Fruit fly (Drosophila melanogaster) whole organism, embryonic: ENCODE measurements around the gene fbl.

Experiments
- Aef1 ChIP-seq: fragments of 200-800 bp; sonication (Bioruptor generic); IDR thresholded peaks from 3 replicates; pipeline ENCODE4 v1.3.6; 2022; ENCODE audit warnings: missing biosample characterization, missing genetic modification characterization
- Blimp-1 ChIP-seq: fragments of 200-800 bp; sonication (Bioruptor generic); optimal IDR thresholded peaks from 3 replicates; lab custom pipeline; 2018; ENCODE audit warnings: missing biosample characterization, missing genetic modification characterization, mild to moderate bottlenecking, moderate library complexity, missing genetic modification reagents
- CG12219 ChIP-seq: fragments of 200-800 bp; sonication (Bioruptor generic); optimal IDR thresholded peaks from 3 replicates; lab custom pipeline; 2018; ENCODE audit warnings: missing biosample characterization, mild to moderate bottlenecking, missing genetic modification characterization
- CG12299 ChIP-seq: fragments of 200-800 bp; sonication (Bioruptor generic); optimal IDR thresholded peaks from 2 replicates; lab custom pipeline; 2018; ENCODE audit warnings: missing biosample characterization, mild to moderate bottlenecking, missing genetic modification characterization
- CG14050 ChIP-seq: fragments of 200-800 bp; sonication (Bioruptor generic); IDR thresholded peaks from 3 replicates; pipeline ENCODE4 v1.3.6; 2022; ENCODE audit warnings: missing biosample characterization, missing genetic modification characterization
- CG14860 ChIP-seq: fragments of 200-800 bp; sonication (Bioruptor generic); IDR thresholded peaks from 3 replicates; pipeline ENCODE4 v1.3.6; 2022; ENCODE audit warnings: missing biosample characterization, missing genetic modification characterization; ENCODE audit not compliant: partially characterized antibody
- CG15269 ChIP-seq: fragments of 200-800 bp; sonication (Bioruptor generic); optimal IDR thresholded peaks from 2 replicates; lab custom pipeline; 2018; ENCODE audit warnings: missing biosample characterization, mild to moderate bottlenecking, missing genetic modification characterization, moderate library complexity
- CG17385 ChIP-seq: fragments of 200-800 bp; sonication (Bioruptor generic); optimal IDR thresholded peaks from 3 replicates; lab custom pipeline; 2018; ENCODE audit warnings: missing biosample characterization, mild to moderate bottlenecking, missing genetic modification characterization
- CG2120 ChIP-seq: fragments of 200-800 bp; sonication (Bioruptor generic); optimal IDR thresholded peaks from 3 replicates; lab custom pipeline; 2016; ENCODE audit warnings: missing biosample characterization, missing genetic modification characterization
- CG2129 ChIP-seq: fragments of 200-800 bp; sonication (Bioruptor generic); IDR thresholded peaks from 2 replicates; pipeline ENCODE4 v1.3.6; 2022; ENCODE audit warnings: missing biosample characterization, missing genetic modification characterization; ENCODE audit not compliant: partially characterized antibody
- CG32767 ChIP-seq: fragments of 200-800 bp; sonication (Bioruptor generic); IDR thresholded peaks from 2 replicates; pipeline ENCODE4 v1.3.6; 2022; ENCODE audit warnings: missing biosample characterization, missing genetic modification characterization
- CG3995 ChIP-seq: fragments of 200-800 bp; sonication (Bioruptor generic); optimal IDR thresholded peaks from 3 replicates; lab custom pipeline; 2016; ENCODE audit warnings: missing biosample characterization, missing genetic modification characterization
- CG4404 ChIP-seq: fragments of 200-800 bp; sonication (Bioruptor generic); IDR thresholded peaks from 2 replicates; pipeline ENCODE4 v1.3.6; 2022; ENCODE audit warnings: missing biosample characterization, missing genetic modification characterization
- CG8359 ChIP-seq: fragments of 200-800 bp; sonication (Bioruptor generic); optimal IDR thresholded peaks from 2 replicates; lab custom pipeline; 2017; ENCODE audit warnings: missing biosample characterization, mild to moderate bottlenecking, missing genetic modification characterization, borderline replicate concordance
- CG8388 ChIP-seq: fragments of 200-800 bp; sonication (Bioruptor generic); optimal IDR thresholded peaks from 2 replicates; lab custom pipeline; 2019; ENCODE audit warnings: missing biosample characterization, mild to moderate bottlenecking, missing genetic modification characterization, moderate library complexity
- CG9215 ChIP-seq: fragments of 200-800 bp; sonication (Bioruptor generic); IDR thresholded peaks from 2 replicates; pipeline ENCODE4 v1.3.6; 2022; ENCODE audit warnings: missing biosample characterization, missing genetic modification characterization
- CG9817 ChIP-seq: fragments of 200-800 bp; sonication (Bioruptor generic); optimal IDR thresholded peaks from 2 replicates; lab custom pipeline; 2018; ENCODE audit warnings: missing biosample characterization, mild to moderate bottlenecking, missing genetic modification characterization, moderate library complexity
- CTCF ChIP-seq: fragments of 200-800 bp; sonication (Bioruptor generic); optimal IDR thresholded peaks from 2 replicates; lab custom pipeline; 2017; ENCODE audit warnings: missing biosample characterization, mild to moderate bottlenecking, missing genetic modification characterization, moderate library complexity
- Dek ChIP-seq: fragments of 200-800 bp; sonication (Bioruptor generic); optimal IDR thresholded peaks from 3 replicates; lab custom pipeline; 2019; ENCODE audit warnings: missing biosample characterization, mild to moderate bottlenecking, missing genetic modification characterization, moderate library complexity
- Dll ChIP-seq: fragments of 200-800 bp; sonication (Bioruptor generic); IDR thresholded peaks from 4 replicates; pipeline ENCODE4 v1.3.6; 2022; ENCODE audit warnings: missing biosample characterization, missing genetic modification characterization; ENCODE audit not compliant: partially characterized antibody
- Doc3 ChIP-seq: fragments of 200-800 bp; sonication (Bioruptor generic); IDR thresholded peaks from 3 replicates; pipeline ENCODE4 v1.3.6; 2022; ENCODE audit warnings: missing biosample characterization, missing genetic modification characterization; ENCODE audit not compliant: partially characterized antibody
- Hr39 ChIP-seq: fragments of >200 bp; optimal IDR thresholded peaks from 2 replicates; lab custom pipeline; 2017
- Jarid2 ChIP-seq: fragments of 200-800 bp; sonication (Bioruptor generic); optimal IDR thresholded peaks from 3 replicates; lab custom pipeline; 2017; ENCODE audit warnings: mild to moderate bottlenecking, missing biosample characterization, missing genetic modification reagents, missing genetic modification characterization
- MBD-R2 ChIP-seq: fragments of 200-800 bp; sonication (Bioruptor generic); IDR thresholded peaks from 2 replicates; pipeline ENCODE4 v1.3.6; 2022; ENCODE audit warnings: missing biosample characterization, missing genetic modification characterization
- Med ChIP-seq: fragments of 200-800 bp; sonication (Bioruptor generic); peaks from one replicate; lab custom pipeline; 2016; ENCODE audit warnings: missing biosample characterization, missing genetic modification characterization, mild to moderate bottlenecking, inconsistent platforms, moderate library complexity
- Optix ChIP-seq: fragments of 200-800 bp; sonication (Bioruptor generic); IDR thresholded peaks from 3 replicates; pipeline ENCODE4 v1.3.6; 2022; ENCODE audit warnings: missing biosample characterization, missing genetic modification characterization
- Ptx1 ChIP-seq: fragments of 200-800 bp; sonication (Bioruptor generic); IDR thresholded peaks from 2 replicates; pipeline ENCODE4 v1.3.6; 2022; ENCODE audit warnings: missing biosample characterization, missing genetic modification characterization
- Rx ChIP-seq: fragments of 200-800 bp; sonication (Bioruptor generic); IDR thresholded peaks from 2 replicates; pipeline ENCODE4 v1.3.6; 2022; ENCODE audit warnings: missing biosample characterization, missing genetic modification characterization
- Sox100B ChIP-seq: fragments of 200-800 bp; sonication (Bioruptor generic); optimal IDR thresholded peaks from 3 replicates; lab custom pipeline; 2018; ENCODE audit warnings: missing biosample characterization, mild to moderate bottlenecking, missing genetic modification characterization
- ash1 ChIP-seq: fragments of 200-800 bp; sonication (Bioruptor generic); optimal IDR thresholded peaks from 2 replicates; lab custom pipeline; 2018; ENCODE audit warnings: missing biosample characterization, mild to moderate bottlenecking, missing genetic modification characterization
- ato ChIP-seq: fragments of 200-800 bp; sonication (Bioruptor generic); IDR thresholded peaks from 2 replicates; pipeline ENCODE4 v1.3.6; 2022; ENCODE audit warnings: missing biosample characterization, missing genetic modification characterization; ENCODE audit not compliant: partially characterized antibody
- croc ChIP-seq: fragments of 200-800 bp; sonication (Bioruptor generic); conservative IDR thresholded peaks from 3 replicates; pipeline ENCODE4 v1.3.6; 2022; ENCODE audit warnings: missing biosample characterization, missing genetic modification characterization
- crol ChIP-seq: fragments of 200-800 bp; sonication (Bioruptor generic); IDR thresholded peaks from 2 replicates; pipeline ENCODE4 v1.3.6; 2022; ENCODE audit warnings: missing biosample characterization, missing genetic modification characterization
- en ChIP-seq: fragments of 200-800 bp; sonication (Bioruptor generic); optimal IDR thresholded peaks from 2 replicates; lab custom pipeline; 2016; ENCODE audit warnings: missing biosample characterization, missing genetic modification characterization
- fd96Cb ChIP-seq: fragments of 200-800 bp; sonication (Bioruptor generic); optimal IDR thresholded peaks from 2 replicates; lab custom pipeline; 2018; ENCODE audit warnings: missing biosample characterization, mild to moderate bottlenecking, missing genetic modification characterization, moderate library complexity
- fu2 ChIP-seq: fragments of 200-800 bp; sonication (Bioruptor generic); optimal IDR thresholded peaks from 2 replicates; lab custom pipeline; 2016; ENCODE audit warnings: missing biosample characterization, missing genetic modification characterization
- her ChIP-seq: fragments of 200-800 bp; sonication (Bioruptor generic); optimal IDR thresholded peaks from 2 replicates; lab custom pipeline; 2016; ENCODE audit warnings: missing biosample characterization, missing genetic modification characterization
- ind ChIP-seq: fragments of 200-800 bp; sonication (Bioruptor generic); optimal IDR thresholded peaks from 3 replicates; lab custom pipeline; 2016; ENCODE audit warnings: missing biosample characterization, missing genetic modification characterization
- lmd ChIP-seq: fragments of 200-800 bp; sonication (Bioruptor generic); IDR thresholded peaks from 2 replicates; pipeline ENCODE4 v1.3.6; 2022; ENCODE audit warnings: missing biosample characterization, missing genetic modification characterization
- otp ChIP-seq: fragments of 200-800 bp; sonication (Bioruptor generic); IDR thresholded peaks from 3 replicates; pipeline ENCODE4, ENCODE4 v1.3.6; 2022; ENCODE audit warnings: missing biosample characterization, missing genetic modification characterization
- pzg ChIP-seq: fragments of 200-800 bp; sonication (Bioruptor generic); optimal IDR thresholded peaks from 3 replicates; lab custom pipeline; 2018; ENCODE audit warnings: missing biosample characterization, mild to moderate bottlenecking, missing genetic modification characterization, moderate library complexity
- sens-2 ChIP-seq: fragments of 200-800 bp; sonication (Bioruptor generic); IDR thresholded peaks from 2 replicates; pipeline ENCODE4 v1.3.6; 2022; ENCODE audit warnings: missing biosample characterization, missing genetic modification characterization
- shn ChIP-seq: fragments of 200-800 bp; sonication (Bioruptor generic); optimal IDR thresholded peaks from 3 replicates; lab custom pipeline; 2016; ENCODE audit warnings: missing biosample characterization, missing genetic modification characterization
- sim ChIP-seq: fragments of 200-800 bp; sonication (Bioruptor generic); IDR thresholded peaks from 2 replicates; pipeline ENCODE4 v1.3.6; 2022; ENCODE audit warnings: missing biosample characterization, missing genetic modification characterization
- sima ChIP-seq: fragments of 200-800 bp; sonication (Bioruptor generic); optimal IDR thresholded peaks from 2 replicates; lab custom pipeline; 2016; ENCODE audit warnings: missing biosample characterization, missing genetic modification characterization
- sna ChIP-seq: fragments of 200-800 bp; sonication (Bioruptor generic); IDR thresholded peaks from 2 replicates; pipeline ENCODE4 v1.3.6; 2022; ENCODE audit warnings: missing biosample characterization, missing genetic modification characterization; ENCODE audit not compliant: partially characterized antibody
- sug ChIP-seq: fragments of 200-800 bp; optimal IDR thresholded peaks from 2 replicates; lab custom pipeline; 2019; ENCODE audit warnings: missing biosample characterization, mild to moderate bottlenecking, missing genetic modification characterization, moderate library complexity
- trem ChIP-seq: fragments of 200-800 bp; optimal IDR thresholded peaks from 3 replicates; lab custom pipeline; 2019; ENCODE audit warnings: missing biosample characterization, mild to moderate bottlenecking, missing genetic modification characterization, moderate library complexity
- zfh1 ChIP-seq: fragments of 200-800 bp; sonication (Bioruptor generic); IDR thresholded peaks from 3 replicates; pipeline ENCODE4 v1.3.6; 2022; ENCODE audit warnings: missing biosample characterization, missing genetic modification characterization
- zfh2 ChIP-seq: fragments of 200-800 bp; sonication (Bioruptor generic); optimal IDR thresholded peaks from 2 replicates; lab custom pipeline; 2016; ENCODE audit warnings: missing biosample characterization, missing genetic modification characterization

fbl gene

dm6 chr3L:20347762-20348580, 36.3 kb upstream of the fbl start, which contains the start of the genes Rbbp5 and eRF1 (continued):
- no peak for TF ChIP-seq CTCF (GFP tag; lab: Kevin White, UChicago)
- peak; percentile 58 for TF ChIP-seq fd96Cb
- no peak for TF ChIP-seq crol (GFP tag; lab: Robert Waterston, UW)
- TF ChIP-seq Doc3 (GFP tag; lab: Robert Waterston, UW), result peak; percentile 74
- TF ChIP-seq Dek (tag; lab: Kevin White, UChicago), result peak; percentile 72
- TF ChIP-seq CG8388 (GFP tag; lab: Kevin White, UChicago), result peak; percentile 72
- TF ChIP-seq ind (GFP tag; lab: Kevin White, UChicago), result peak; percentile 82
- peak; percentile 70 for TF ChIP-seq MBD-R2 (GFP tag; lab: Robert Waterston, UW)
- peak; percentile 79 for TF ChIP-seq CG9215 (GFP tag; lab: Robert Waterston, UW)
- no peak for TF ChIP-seq CG4404 (GFP tag; lab: Robert Waterston, UW)
- peak; percentile 64 for TF ChIP-seq pzg (GFP tag; lab: Kevin White, UChicago)
- peak; percentile 27; the same call in 1 of the 3 replicates for TF ChIP-seq croc (GFP tag; lab: Robert Waterston, UW)
- TF ChIP-seq Blimp-1 (GFP tag; lab: Kevin White, UChicago), result no peak
- TF ChIP-seq otp, result peak; percentile 66; the same call in 2 of the 3 replicates
- TF ChIP-seq Ptx1 (GFP tag; lab: Robert Waterston, UW), result peak; percentile 81
- no peak for TF ChIP-seq ash1 (GFP tag; lab: Kevin White, UChicago)
- peak; percentile 25 for TF ChIP-seq CG3995 (GFP tag; lab: Kevin White, UChicago)
- TF ChIP-seq Aef1 (GFP tag; lab: Robert Waterston, UW), result peak; percentile 88
- TF ChIP-seq zfh2 (GFP tag; lab: Kevin White, UChicago), result peak; percentile 80
- peak; percentile 73 for TF ChIP-seq CG2129 (GFP tag; lab: Robert Waterston, UW)
- TF ChIP-seq CG12219 (GFP tag; lab: Kevin White, UChicago), result no peak
- peak; percentile 73; the same call in 1 of the 2 replicates for TF ChIP-seq lmd (GFP tag; lab: Robert Waterston, UW)
- peak; percentile 80 for TF ChIP-seq trem (tag; lab: Kevin White, UChicago)
- peak; percentile 58 for TF ChIP-seq CG12299 (tag; lab: Kevin White, UChicago)
- TF ChIP-seq CG9817 (tag; lab: Kevin White, UChicago), result peak; percentile 83
- peak; percentile 66; the same call in 2 of the 3 replicates for TF ChIP-seq Optix (GFP tag; lab: Robert Waterston, UW)
- TF ChIP-seq Rx (GFP tag; lab: Robert Waterston, UW), result peak; percentile 56; the same call in 1 of the 2 replicates
- no peak for TF ChIP-seq Hr39
- peak; percentile 93 for TF ChIP-seq Dll
- no peak for TF ChIP-seq CG8359
- no peak for TF ChIP-seq sima (GFP tag; lab: Kevin White, UChicago)
- TF ChIP-seq sim (GFP tag; lab: Robert Waterston, UW), result no peak
- TF ChIP-seq Jarid2, result no peak
- TF ChIP-seq CG17385 (GFP tag; lab: Kevin White, UChicago), result peak; percentile 95
- peak; percentile 87 for TF ChIP-seq CG2120 (GFP tag; lab: Kevin White, UChicago)
- peak; percentile 81 for TF ChIP-seq CG15269
- TF ChIP-seq her (GFP tag; lab: Kevin White, UChicago), result peak; percentile 7
- TF ChIP-seq CG14860 (GFP tag; lab: Robert Waterston, UW), result peak; percentile 86
- peak; percentile 81 for TF ChIP-seq ato
- TF ChIP-seq CG32767 (GFP tag; lab: Robert Waterston, UW), result no peak
- no peak for TF ChIP-seq fu2 (GFP tag; lab: Kevin White, UChicago)
- TF ChIP-seq zfh1 (GFP tag; lab: Robert Waterston, UW), result peak; percentile 85
- TF ChIP-seq sna (GFP tag; lab: Robert Waterston, UW), result peak; percentile 81
- peak; percentile 42 for TF ChIP-seq shn (GFP tag; lab: Kevin White, UChicago)
- no peak for TF ChIP-seq Sox100B (GFP tag; lab: Kevin White, UChicago)
- no peak for TF ChIP-seq en (GFP tag; lab: Kevin White, UChicago)
- TF ChIP-seq Med, result peak; percentile 92
- TF ChIP-seq sug (tag; lab: Kevin White, UChicago), result peak; percentile 81
- no peak for TF ChIP-seq sens-2 (GFP tag; lab: Robert Waterston, UW)
- peak; percentile 54; the same call in 2 of the 3 replicates for TF ChIP-seq CG14050 (GFP tag; lab: Robert Waterston, UW)
